Fruit fly (Drosophila melanogaster): Measurements from ENCODE around the gene Fim.

Fim gene

DNA sequence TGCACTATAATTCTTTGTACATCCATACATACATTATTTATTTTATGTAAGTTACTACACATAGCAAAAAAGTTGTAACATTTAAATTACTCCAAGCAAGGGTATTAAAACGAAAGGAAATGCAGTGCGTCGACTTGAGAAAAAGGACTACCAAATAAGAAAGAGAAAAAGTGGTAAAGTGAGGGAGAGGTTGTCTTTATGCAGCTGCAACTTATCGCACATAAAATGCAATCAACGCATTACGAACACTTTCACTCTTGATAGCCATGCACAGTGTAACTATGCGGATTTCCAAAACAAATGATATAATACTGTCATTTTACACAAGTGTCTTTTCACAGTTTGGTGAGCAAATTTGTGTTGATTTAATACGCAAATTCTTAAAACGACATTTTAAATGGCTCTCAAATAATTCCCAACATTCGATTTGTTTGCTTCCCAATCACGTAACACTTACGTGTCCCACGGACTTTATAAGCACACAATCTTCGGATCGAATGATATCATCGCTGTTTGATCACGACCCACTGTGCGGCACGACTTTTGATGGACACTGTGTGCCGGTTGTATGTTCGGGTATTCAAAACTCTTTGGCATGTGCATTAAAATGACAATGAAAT is 4.5 kb downstream of the Fim start (continued):
- TF ChIP-seq Ptx1 (GFP tag; IDR thresholded peaks at IDR 0.05): peak; percentile 43; the same call in 1 of the 2 replicates
- TF ChIP-seq luna (GFP tag; optimal IDR thresholded peaks at IDR 0.05): no peak
- no peak for TF ChIP-seq sd (tag; optimal IDR thresholded peaks at IDR 0.05)
- peak; percentile 17 for TF ChIP-seq Atf-2 (GFP tag; optimal IDR thresholded peaks at IDR 0.05)
- 0 out of 2 replicates have a peak, but pooled peaks have one; percentile 45 for TF ChIP-seq ara (GFP tag; IDR thresholded peaks at IDR 0.05)
- TF ChIP-seq CG4404 (GFP tag; IDR thresholded peaks at IDR 0.05): peak; percentile 9; the same call in 1 of the 2 replicates
- TF ChIP-seq jigr1 (GFP tag; IDR thresholded peaks at IDR 0.05): no peak
- TF ChIP-seq Dad (GFP tag; optimal IDR thresholded peaks at IDR 0.05): no peak
- peak; percentile 47 for TF ChIP-seq Xbp1 (GFP tag; optimal IDR thresholded peaks at IDR 0.05)
- no peak for TF ChIP-seq amos (GFP tag; IDR thresholded peaks at IDR 0.05; ENCODE audit: partially characterized antibody)
- peak; percentile 32 for TF ChIP-seq en (GFP tag; optimal IDR thresholded peaks at IDR 0.05)
- peak; percentile 73 for TF ChIP-seq sens (GFP tag)
- peak; percentile 72 for TF ChIP-seq Drgx (GFP tag; IDR thresholded peaks at IDR 0.05)
- peak; percentile 21 for TF ChIP-seq ind (GFP tag; optimal IDR thresholded peaks at IDR 0.05)
- TF ChIP-seq wek (GFP tag; optimal IDR thresholded peaks at IDR 0.05): no peak
- no peak for TF ChIP-seq sc (optimal IDR thresholded peaks at IDR 0.05)
- TF ChIP-seq sc (GFP tag; optimal IDR thresholded peaks at IDR 0.05): peak; percentile 18
- peak; percentile 6 for TF ChIP-seq bab2 (GFP tag; optimal IDR thresholded peaks at IDR 0.05)
- TF ChIP-seq nerfin-1 (tag; optimal IDR thresholded peaks at IDR 0.05): peak; percentile 42
- TF ChIP-seq CG17829 (tag; optimal IDR thresholded peaks at IDR 0.05): peak; percentile 18
- no peak for TF ChIP-seq Tbp (GFP tag; optimal IDR thresholded peaks at IDR 0.05)
- TF ChIP-seq CG30403 (GFP tag; optimal IDR thresholded peaks at IDR 0.05): peak; percentile 15
- TF ChIP-seq Dfd (GFP tag; optimal IDR thresholded peaks at IDR 0.05): no peak
- peak; percentile 31 for TF ChIP-seq CG8924 (tag; optimal IDR thresholded peaks at IDR 0.05)
- peak in 1 of 2 experiments; percentile 63 for TF ChIP-seq bsh (GFP tag; optimal IDR thresholded peaks at IDR 0.05)
- no peak for TF ChIP-seq zen2 (GFP tag; IDR thresholded peaks at IDR 0.05; ENCODE audit: partially characterized antibody)
- peak; percentile 19 for TF ChIP-seq pnt (GFP tag; optimal IDR thresholded peaks at IDR 0.05)
- TF ChIP-seq Chrac-16 (GFP tag; optimal IDR thresholded peaks at IDR 0.05): peak; percentile 15
- TF ChIP-seq tx (GFP tag; optimal IDR thresholded peaks at IDR 0.05): no peak
- TF ChIP-seq tgo (GFP tag; IDR thresholded peaks at IDR 0.05): peak; percentile 27; the same call in 1 of the 3 replicates
- no peak for TF ChIP-seq CG15073 (GFP tag; optimal IDR thresholded peaks at IDR 0.05)
- TF ChIP-seq lab (GFP tag; optimal IDR thresholded peaks at IDR 0.05): peak; percentile 17
- TF ChIP-seq Atf3 (GFP tag; optimal IDR thresholded peaks at IDR 0.05): peak; percentile 52
- TF ChIP-seq grau (tag; optimal IDR thresholded peaks at IDR 0.05): peak; percentile 16
- TF ChIP-seq CG15514 (GFP tag; optimal IDR thresholded peaks at IDR 0.05): peak; percentile 24
- TF ChIP-seq z (GFP tag; IDR thresholded peaks at IDR 0.05): no peak
- TF ChIP-seq CG5953 (GFP tag; IDR thresholded peaks at IDR 0.05): no peak
- peak; percentile 37; the same call in 1 of the 3 replicates for TF ChIP-seq dysf (GFP tag; IDR thresholded peaks at IDR 0.05)
- TF ChIP-seq shn (GFP tag; optimal IDR thresholded peaks at IDR 0.05): peak; percentile 12
- no peak for TF ChIP-seq CG34422 (GFP tag; IDR thresholded peaks at IDR 0.05)
- TF ChIP-seq CG2875 (GFP tag; optimal IDR thresholded peaks at IDR 0.05): peak; percentile 45
- TF ChIP-seq gcm2 (GFP tag; optimal IDR thresholded peaks at IDR 0.05): no peak
- peak; percentile 24 for TF ChIP-seq CG14710 (tag; optimal IDR thresholded peaks at IDR 0.05)
- no peak for TF ChIP-seq CG34224 (GFP tag; IDR thresholded peaks at IDR 0.05; ENCODE audit: partially characterized antibody)
- TF ChIP-seq CG43689 (GFP tag; IDR thresholded peaks at IDR 0.05): no peak
- peak; percentile 48 for TF ChIP-seq CG11504 (tag; optimal IDR thresholded peaks at IDR 0.05)
- 0 out of 4 replicates have a peak, but pooled peaks have one; percentile 34 for TF ChIP-seq Gug (GFP tag; IDR thresholded peaks at IDR 0.05)
- TF ChIP-seq Lhr (GFP tag; optimal IDR thresholded peaks at IDR 0.05): peak; percentile 13
- TF ChIP-seq CG1647 (GFP tag; optimal IDR thresholded peaks at IDR 0.05): no peak
- peak; percentile 60 for TF ChIP-seq ATbp (GFP tag; optimal IDR thresholded peaks at IDR 0.05)

All from whole organism, embryonic.